Fruit fly (Drosophila melanogaster): Measurements from ENCODE around the gene CG14454.

DNA sequence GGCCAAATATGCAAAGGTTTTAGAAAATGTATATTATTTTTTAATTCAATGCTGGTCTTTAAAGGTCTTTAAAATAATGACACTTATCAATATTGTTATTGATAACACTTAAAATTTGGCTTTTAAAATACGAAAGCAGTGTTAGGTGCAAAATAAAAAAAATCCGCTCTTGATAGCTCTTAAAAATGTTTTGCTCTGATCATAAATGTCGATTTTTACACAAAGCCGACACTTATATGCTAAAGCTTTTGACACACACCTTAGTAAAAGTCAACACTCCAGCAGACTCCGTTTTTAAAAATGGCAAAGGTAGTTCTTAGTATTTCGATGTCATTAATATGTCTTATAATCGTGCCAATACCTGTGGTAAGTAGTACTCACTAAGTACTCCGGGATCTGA lies 47.0 kb downstream of the CG14454 start, which contains the start of gene CG33766:
- no peak for TF ChIP-seq CG8478 (optimal IDR thresholded peaks at IDR 0.05)
- TF ChIP-seq Dll (optimal IDR thresholded peaks at IDR 0.05), result no peak
- no peak for TF ChIP-seq psq (optimal IDR thresholded peaks at IDR 0.05)

Data from whole organism.